Worm (Caenorhabditis elegans) whole organism, late embryonic: Measurements from ENCODE around the gene coa-4.

Experiments
- ceh-24 ChIP-seq: sonication (generic microtip); optimal IDR thresholded peaks from 2 replicates; lab custom pipeline; 2016; ENCODE audit warnings: mild to moderate bottlenecking, missing genetic modification characterization, missing compliant biosample characterization
- dmd-4 ChIP-seq: sonication (generic microtip); optimal IDR thresholded peaks from 2 replicates; lab custom pipeline; 2016; ENCODE audit warnings: borderline replicate concordance, missing genetic modification characterization, missing compliant biosample characterization
- elt-2 ChIP-seq: sonication (generic microtip); optimal IDR thresholded peaks from 2 replicates; lab custom pipeline; 2016; ENCODE audit warnings: missing genetic modification reagents, missing genetic modification characterization, missing compliant biosample characterization
- lin-11 ChIP-seq: fragments of 200-800 bp; sonication (Bioruptor generic); optimal IDR thresholded peaks from 2 replicates; lab custom pipeline; 2018; ENCODE audit warnings: mild to moderate bottlenecking, missing genetic modification characterization, missing compliant biosample characterization
- pqm-1 ChIP-seq: sonication (generic microtip); optimal IDR thresholded peaks from 2 replicates; lab custom pipeline; 2016; ENCODE audit warnings: missing genetic modification characterization, missing compliant biosample characterization
- unc-86 ChIP-seq: sonication (generic microtip); optimal IDR thresholded peaks from 2 replicates; lab custom pipeline; 2016; ENCODE audit warnings: missing genetic modification characterization, missing compliant biosample characterization
- zip-5 ChIP-seq: sonication (generic microtip); optimal IDR thresholded peaks from 2 replicates; lab custom pipeline; 2016; ENCODE audit warnings: missing genetic modification characterization, missing compliant biosample characterization

DNA sequence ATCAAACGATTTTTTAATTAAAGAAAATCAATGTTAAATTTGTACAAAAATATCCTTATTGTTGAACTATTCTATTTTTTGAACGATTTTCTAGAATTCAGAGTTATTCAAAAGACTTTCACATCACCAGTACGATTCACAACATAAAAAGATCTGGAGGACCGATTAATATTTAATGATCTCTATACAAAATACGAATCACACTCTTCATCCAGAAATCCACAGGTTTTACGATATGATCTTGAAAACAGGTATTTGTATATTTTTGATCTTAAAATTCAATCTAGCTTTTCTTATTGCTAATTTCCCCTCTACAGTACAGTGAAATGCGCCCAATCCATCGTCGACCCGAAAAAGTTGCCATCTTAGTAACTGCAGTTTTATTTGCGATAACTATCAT is 30.8 kb downstream of the coa-4 start, which contains the start of gene F49C12.5:
- TF ChIP-seq zip-5 (tag; lab: Kevin White, UChicago) (no peak), ceh-24 (tag; lab: Kevin White, UChicago) (no peak), elt-2 (tag; lab: Kevin White, UChicago) (no peak), unc-86 (tag; lab: Kevin White, UChicago) (no peak), lin-11 (tag; lab: Kevin White, UChicago) (no peak), dmd-4 (tag; lab: Kevin White, UChicago) (no peak), pqm-1 (tag; lab: Kevin White, UChicago) (no peak)
